Worm (Caenorhabditis elegans): Measurements from ENCODE around the gene nhr-227.
"Not testable (repeated sequence)": the region's sequence is repeated elsewhere in the genome, so short reads cannot be mapped to it uniquely, and the experiment has no call there.

The nhr-227 gene

ce11 chrV:2308246-2308645 is 23.0 kb downstream of the nhr-227 start:
- TF ChIP-seq fos-1 (tag; optimal IDR thresholded peaks at IDR 0.05) (peak; percentile 89), lin-39 (tag; optimal IDR thresholded peaks at IDR 0.05) (no peak), sma-9 (GFP tag; optimal IDR thresholded peaks at IDR 0.05) (peak; percentile 32), sma-9 (tag; optimal IDR thresholded peaks at IDR 0.05) (no peak)

ce11 chrV:2321001-2321400 is 35.8 kb downstream of the nhr-227 start, which contains the start of gene Y19D10B.6:
Gene Y19D10B.6 (minus strand): TSS chrV:2321101.
- TF ChIP-seq zag-1, gmeb-1, elt-3 (tag; optimal IDR thresholded peaks at IDR 0.05): not testable (repeated sequence)

ce11 chrV:2322466-2322865 is 37.2 kb downstream of the nhr-227 start, which contains the start of gene pud-1.2:
Gene pud-1.2 (minus strand): TSS chrV:2322566.
- TF ChIP-seq nhr-25 (tag; optimal IDR thresholded peaks at IDR 0.05); ztf-1 (GFP tag; conservative IDR thresholded peaks at IDR 0.05); gmeb-1 (tag; optimal IDR thresholded peaks at IDR 0.05): not testable (repeated sequence)

ce11 chrV:2324260-2324659 is 39.0 kb downstream of the nhr-227 start:
- TF ChIP-seq peb-1 (tag; optimal IDR thresholded peaks at IDR 0.05) (no peak), fos-1 (tag; optimal IDR thresholded peaks at IDR 0.05) (peak; percentile 72), sma-9 (GFP tag; optimal IDR thresholded peaks at IDR 0.05) (peak; percentile 78), sma-9 (tag; optimal IDR thresholded peaks at IDR 0.05) (no peak), skn-1 (tag; optimal IDR thresholded peaks at IDR 0.05) (peak; percentile 80), nhr-237 (tag; optimal IDR thresholded peaks at IDR 0.05) (no peak), crh-2 (tag; optimal IDR thresholded peaks at IDR 0.05) (peak; percentile 19)

ce11 chrV:2325052-2325451 is 39.8 kb downstream of the nhr-227 start, which contains the start of gene pud-3:
Gene pud-3 (minus strand): TSS chrV:2325152.
- TF ChIP-seq egl-27 (tag; optimal IDR thresholded peaks at IDR 0.05) (no peak), ztf-1 (GFP tag; conservative IDR thresholded peaks at IDR 0.05) (no peak), nhr-21 (tag; optimal IDR thresholded peaks at IDR 0.05) (no peak), F13H6.1 (tag; optimal IDR thresholded peaks at IDR 0.05) (no peak), nhr-237 (tag; optimal IDR thresholded peaks at IDR 0.05) (no peak), lin-13 (GFP tag; optimal IDR thresholded peaks at IDR 0.05) (no peak), ama-1 (optimal IDR thresholded peaks at IDR 0.05) (no peak), Y55F3AM.14 (GFP tag; optimal IDR thresholded peaks at IDR 0.05) (no peak), peb-1 (tag; optimal IDR thresholded peaks at IDR 0.05) (no peak), unc-39 (tag; optimal IDR thresholded peaks at IDR 0.05) (no peak), lin-11 (tag; optimal IDR thresholded peaks at IDR 0.05) (no peak), dmd-4 (tag; optimal IDR thresholded peaks at IDR 0.05) (no peak), alr-1 (tag; optimal IDR thresholded peaks at IDR 0.05) (no peak)

ce11 chrV:2326378-2326777 is 41.1 kb downstream of the nhr-227 start, which contains the start of gene pud-4:
Gene pud-4 (plus strand): TSS chrV:2326678.
- TF ChIP-seq mab-5 (tag; optimal IDR thresholded peaks at IDR 0.05) = no peak
- no peak for TF ChIP-seq zag-1 (tag; optimal IDR thresholded peaks at IDR 0.05)
- no peak for TF ChIP-seq unc-55 (GFP tag; optimal IDR thresholded peaks at IDR 0.05)
- no peak for TF ChIP-seq lin-39 (tag; optimal IDR thresholded peaks at IDR 0.05)
- no peak for TF ChIP-seq dmd-4 (tag; optimal IDR thresholded peaks at IDR 0.05)
- TF ChIP-seq nhr-77 (tag; optimal IDR thresholded peaks at IDR 0.05) = no peak
- TF ChIP-seq Y55F3AM.14 (GFP tag; optimal IDR thresholded peaks at IDR 0.05) = no peak
- TF ChIP-seq peb-1 (tag; optimal IDR thresholded peaks at IDR 0.05) = no peak
- no peak for TF ChIP-seq ama-1 (optimal IDR thresholded peaks at IDR 0.05)

- TF ChIP-seq zag-1 (tag; optimal IDR thresholded peaks at IDR 0.05) (no peak), blmp-1 (tag; optimal IDR thresholded peaks at IDR 0.05; ENCODE audit: insufficient read depth) (no peak), ztf-11 (tag; optimal IDR thresholded peaks at IDR 0.05) (no peak), crh-2 (tag; optimal IDR thresholded peaks at IDR 0.05) (peak; percentile 14), sma-9 (GFP tag; optimal IDR thresholded peaks at IDR 0.05) (peak; percentile 80), sma-9 (tag; optimal IDR thresholded peaks at IDR 0.05) (no peak), gmeb-1 (tag; optimal IDR thresholded peaks at IDR 0.05) (peak; percentile 34), elt-3 (tag; optimal IDR thresholded peaks at IDR 0.05) (no peak), fos-1 (tag; optimal IDR thresholded peaks at IDR 0.05) (peak; percentile 75)
Measured at ce11 chrV:2327124-2327523, 41.9 kb downstream of the nhr-227 start.

Data from whole organism, L2 larva.